Worm (Caenorhabditis elegans): ENCODE data around the gene T19H5.4.

T19H5.4 gene

ce11 chrII:9485081-9485730, 2.0 kb downstream of the T19H5.4 start (continued):
- TF ChIP-seq mdl-1 (tag; optimal IDR thresholded peaks at IDR 0.05) (peak in 1 of 2 experiments; percentile 37), ZK337.2 (GFP tag; IDR thresholded peaks at IDR 0.05) (no peak), lin-29 (GFP tag; IDR thresholded peaks at IDR 0.05) (no peak), F44E2.7 (GFP tag; IDR thresholded peaks at IDR 0.05) (no peak), ceh-20 (GFP tag; IDR thresholded peaks at IDR 0.05) (no peak), lin-15B (tag; optimal IDR thresholded peaks at IDR 0.05) (no peak), daf-16 (GFP tag; optimal IDR thresholded peaks at IDR 0.05) (no peak), daf-16 (tag; optimal IDR thresholded peaks at IDR 0.05) (no peak), unc-62 (GFP tag; optimal IDR thresholded peaks at IDR 0.05 in 1 of 2) (peak in 1 of 2 experiments; percentile 9), unc-62 (tag; optimal IDR thresholded peaks at IDR 0.05) (no peak), zfp-3 (GFP tag; conservative IDR thresholded peaks at IDR 0.05) (no peak)

- TF ChIP-seq hif-1 (tag; optimal IDR thresholded peaks at IDR 0.05) (peak in 1 of 2 experiments; percentile 59), lin-1 (GFP tag; IDR thresholded peaks at IDR 0.05) (peak; percentile 42; the same call in 1 of the 2 replicates), dpl-1 (GFP tag; optimal IDR thresholded peaks at IDR 0.05) (no peak), pqm-1 (tag; optimal IDR thresholded peaks at IDR 0.05) (peak; percentile 17), pha-4 (GFP tag; IDR thresholded peaks at IDR 0.05) (no peak), pha-4 (tag; optimal IDR thresholded peaks at IDR 0.05) (no peak), nhr-28 (tag; optimal IDR thresholded peaks at IDR 0.05) (peak; percentile 54), dmd-6 (GFP tag; IDR thresholded peaks at IDR 0.05) (peak; percentile 66), unc-62 (GFP tag; optimal IDR thresholded peaks at IDR 0.05 in 1 of 2) (peak in 1 of 2 experiments; percentile 90), unc-62 (tag; optimal IDR thresholded peaks at IDR 0.05) (no peak), daf-16 (GFP tag; optimal IDR thresholded peaks at IDR 0.05) (peak in 1 of 2 experiments; percentile 21), daf-16 (tag; optimal IDR thresholded peaks at IDR 0.05) (peak; percentile 78), hlh-11 (tag; optimal IDR thresholded peaks at IDR 0.05) (peak; percentile 30), nhr-42 (GFP tag; IDR thresholded peaks at IDR 0.05) (no peak), dve-1 (tag; optimal IDR thresholded peaks at IDR 0.05; ENCODE audit: insufficient read depth) (peak; percentile 39), aha-1 (tag) (peak; percentile 37)
Measured at ce11 chrII:9483342-9483741, 3.8 kb downstream of the T19H5.4 start.

ce11 chrII:9482529-9482928, 4.7 kb downstream of the T19H5.4 start:
- TF ChIP-seq hif-1 (tag; optimal IDR thresholded peaks at IDR 0.05) (peak in 1 of 2 experiments; percentile 82), ceh-62 (tag; optimal IDR thresholded peaks at IDR 0.05) (no peak), hlh-30 (tag; optimal IDR thresholded peaks at IDR 0.05; ENCODE audit: insufficient read depth) (peak; percentile 27), fos-1 (tag; optimal IDR thresholded peaks at IDR 0.05) (no peak), nhr-28 (tag; optimal IDR thresholded peaks at IDR 0.05) (peak; percentile 23), hlh-11 (tag; optimal IDR thresholded peaks at IDR 0.05) (peak; percentile 37), dmd-6 (GFP tag; IDR thresholded peaks at IDR 0.05) (peak; percentile 56), unc-39 (tag; optimal IDR thresholded peaks at IDR 0.05) (no peak), ceh-32 (tag; optimal IDR thresholded peaks at IDR 0.05; ENCODE audit: poor library complexity) (no peak), pqm-1 (tag; optimal IDR thresholded peaks at IDR 0.05) (peak; percentile 8), daf-16 (GFP tag; optimal IDR thresholded peaks at IDR 0.05) (no peak), daf-16 (tag; optimal IDR thresholded peaks at IDR 0.05) (peak; percentile 19)

ce11 chrII:9481427-9481826, 5.8 kb downstream of the T19H5.4 start:
- TF ChIP-seq daf-16 (GFP tag; optimal IDR thresholded peaks at IDR 0.05): no peak
- peak; percentile 14 for TF ChIP-seq daf-16 (tag; optimal IDR thresholded peaks at IDR 0.05)
- TF ChIP-seq ctbp-1 (GFP tag; IDR thresholded peaks at IDR 0.05): no peak
- no peak for TF ChIP-seq skn-1 (tag; optimal IDR thresholded peaks at IDR 0.05)
- no peak for TF ChIP-seq snpc-4 (tag; optimal IDR thresholded peaks at IDR 0.05)
- no peak for TF ChIP-seq lin-39 (tag; optimal IDR thresholded peaks at IDR 0.05)
- no peak for TF ChIP-seq ceh-82 (tag; optimal IDR thresholded peaks at IDR 0.05)
- no peak for TF ChIP-seq ztf-7 (tag; optimal IDR thresholded peaks at IDR 0.05)
- TF ChIP-seq ceh-44 (GFP tag; IDR thresholded peaks at IDR 0.05): no peak
- no peak for TF ChIP-seq nhr-111 (GFP tag; optimal IDR thresholded peaks at IDR 0.05)
- no peak for TF ChIP-seq T26A8.4 (GFP tag; IDR thresholded peaks at IDR 0.05)
- TF ChIP-seq cey-2 (tag; optimal IDR thresholded peaks at IDR 0.05; ENCODE audit: borderline replicate concordance, insufficient read depth): no peak
- TF ChIP-seq Y75B8A.6 (GFP tag; IDR thresholded peaks at IDR 0.05): no peak
- TF ChIP-seq unc-39 (tag; optimal IDR thresholded peaks at IDR 0.05): no peak
- no peak for TF ChIP-seq zip-2 (tag; optimal IDR thresholded peaks at IDR 0.05)
- TF ChIP-seq nhr-28 (tag; optimal IDR thresholded peaks at IDR 0.05): no peak
- TF ChIP-seq zag-1 (tag; optimal IDR thresholded peaks at IDR 0.05): no peak
- no peak for TF ChIP-seq sdz-12 (GFP tag; optimal IDR thresholded peaks at IDR 0.05)
- TF ChIP-seq ces-1 (GFP tag; optimal IDR thresholded peaks at IDR 0.05): no peak
- TF ChIP-seq fkh-10 (GFP tag; optimal IDR thresholded peaks at IDR 0.05): no peak
- peak; percentile 47; the same call in 1 of the 2 replicates for TF ChIP-seq dmd-6 (GFP tag; IDR thresholded peaks at IDR 0.05)
- TF ChIP-seq nhr-11 (tag; optimal IDR thresholded peaks at IDR 0.05): no peak
- TF ChIP-seq ceh-62 (tag; optimal IDR thresholded peaks at IDR 0.05): no peak

All from whole organism, L4 larva.